Worm (Caenorhabditis elegans) whole organism, midembryonic: ENCODE data around the gene Y66A7A.9.

Experiments
- T22C8.4 ChIP-seq: fragments of 200-800 bp; sonication (Bioruptor generic); IDR thresholded peaks from 2 replicates; pipeline ENCODE4 v1.3.6; 2022; ENCODE audit warnings: missing genetic modification characterization, missing compliant biosample characterization
- cog-1 ChIP-seq: sonication (generic microtip); optimal IDR thresholded peaks from 2 replicates; lab custom pipeline; 2016; ENCODE audit warnings: missing genetic modification characterization, missing compliant biosample characterization
- flt-1 ChIP-seq: fragments of 200-800 bp; sonication (Bioruptor generic); IDR thresholded peaks from 2 replicates; pipeline ENCODE4 v1.3.6; 2022; ENCODE audit warnings: missing genetic modification characterization, missing compliant biosample characterization
- klf-2 ChIP-seq: fragments of 200-800 bp; sonication (Bioruptor generic); conservative IDR thresholded peaks from 2 replicates; pipeline ENCODE4 v1.3.6; 2022; ENCODE audit warnings: missing genetic modification reagents, missing genetic modification characterization, missing compliant biosample characterization
- med-1 ChIP-seq: sonication (generic microtip); optimal IDR thresholded peaks from 2 replicates; lab custom pipeline; 2017; ENCODE audit warnings: missing genetic modification characterization, mild to moderate bottlenecking, missing compliant biosample characterization, antibody characterized with exemption, missing genetic modification reagents; ENCODE audit not compliant: insufficient read depth
- ref-1 ChIP-seq: fragments of 200-800 bp; sonication (Bioruptor generic); conservative IDR thresholded peaks from 2 replicates; pipeline ENCODE4 v1.3.6; 2022; ENCODE audit warnings: missing genetic modification reagents, missing genetic modification characterization, missing compliant biosample characterization
- tab-1 ChIP-seq: fragments of 200-800 bp; sonication (Bioruptor generic); IDR thresholded peaks from 2 replicates; pipeline ENCODE4 v1.3.6; 2022; ENCODE audit warnings: missing genetic modification characterization, missing compliant biosample characterization
- ztf-23 ChIP-seq: fragments of 200-800 bp; sonication (Bioruptor generic); IDR thresholded peaks from 2 replicates; pipeline ENCODE4 v1.3.6; 2022; ENCODE audit warnings: missing genetic modification reagents, missing genetic modification characterization, missing compliant biosample characterization
- ztf-29 ChIP-seq: fragments of 200-800 bp; sonication (Bioruptor generic); IDR thresholded peaks from 2 replicates; pipeline ENCODE4 v1.3.6; 2022; ENCODE audit warnings: missing genetic modification reagents, missing genetic modification characterization, missing compliant biosample characterization

Gene Y66A7A.9

ce11 chrIII:11611618-11612247, 538 bp downstream of the Y66A7A.9 start:
- TF ChIP-seq T22C8.4 (GFP tag; lab: Robert Waterston, UW) (no peak), cog-1 (tag; lab: Kevin White, UChicago) (no peak), med-1 (GFP tag; lab: Kevin White, UChicago) (no peak), ref-1 (GFP tag; lab: Robert Waterston, UW) (no peak), klf-2 (no peak), ztf-29 (GFP tag; lab: Robert Waterston, UW) (no peak), ztf-23 (GFP tag; lab: Robert Waterston, UW) (no peak), flt-1 (GFP tag; lab: Robert Waterston, UW) (no peak), tab-1 (GFP tag; lab: Robert Waterston, UW) (no peak)

ce11 chrIII:11609568-11609967, 2.7 kb downstream of the Y66A7A.9 start, which contains the start of gene Y66D12A.30:
Gene Y66D12A.30, plus strand, starts transcription at chrIII:11609868.
- TF ChIP-seq klf-2 (no peak), flt-1 (GFP tag; lab: Robert Waterston, UW) (no peak), ztf-29 (GFP tag; lab: Robert Waterston, UW) (no peak), T22C8.4 (GFP tag; lab: Robert Waterston, UW) (no peak), med-1 (GFP tag; lab: Kevin White, UChicago) (no peak), cog-1 (tag; lab: Kevin White, UChicago) (no peak), ref-1 (GFP tag; lab: Robert Waterston, UW) (no peak), tab-1 (GFP tag; lab: Robert Waterston, UW) (no peak), ztf-23 (GFP tag; lab: Robert Waterston, UW) (no peak)

ce11 chrIII:11607870-11608269, 4.4 kb downstream of the Y66A7A.9 start, which contains the start of gene Y66D12A.1:
Gene Y66D12A.1, plus strand, starts transcription at chrIII:11608170.
- TF ChIP-seq tab-1 (GFP tag; lab: Robert Waterston, UW) (no peak), klf-2 (no peak), cog-1 (tag; lab: Kevin White, UChicago) (no peak), ztf-23 (GFP tag; lab: Robert Waterston, UW) (no peak), ref-1 (GFP tag; lab: Robert Waterston, UW) (no peak), ztf-29 (GFP tag; lab: Robert Waterston, UW) (no peak), T22C8.4 (GFP tag; lab: Robert Waterston, UW) (no peak), med-1 (GFP tag; lab: Kevin White, UChicago) (no peak)

- TF ChIP-seq ref-1 (GFP tag; lab: Robert Waterston, UW) (no peak), T22C8.4 (GFP tag; lab: Robert Waterston, UW) (peak; percentile 77)
Observed at ce11 chrIII:11592096-11592495, 20.2 kb downstream of the Y66A7A.9 start.

ce11 chrIII:11590255-11590654, 22.0 kb downstream of the Y66A7A.9 start:
- TF ChIP-seq flt-1 (GFP tag; lab: Robert Waterston, UW) (no peak), klf-2 (no peak), ztf-29 (GFP tag; lab: Robert Waterston, UW) (no peak), med-1 (GFP tag; lab: Kevin White, UChicago) (no peak), ztf-23 (GFP tag; lab: Robert Waterston, UW) (no peak), cog-1 (tag; lab: Kevin White, UChicago) (no peak), tab-1 (GFP tag; lab: Robert Waterston, UW) (no peak), ref-1 (GFP tag; lab: Robert Waterston, UW) (no peak)

- no peak for TF ChIP-seq ztf-23 (GFP tag; lab: Robert Waterston, UW)
- no peak for TF ChIP-seq tab-1 (GFP tag; lab: Robert Waterston, UW)
- no peak for TF ChIP-seq med-1 (GFP tag; lab: Kevin White, UChicago)
- TF ChIP-seq klf-2: no peak
- TF ChIP-seq ztf-29 (GFP tag; lab: Robert Waterston, UW): no peak
- TF ChIP-seq cog-1 (tag; lab: Kevin White, UChicago): no peak
- TF ChIP-seq flt-1 (GFP tag; lab: Robert Waterston, UW): no peak
- TF ChIP-seq T22C8.4 (GFP tag; lab: Robert Waterston, UW): no peak
- TF ChIP-seq ref-1 (GFP tag; lab: Robert Waterston, UW): no peak
Observed at ce11 chrIII:11589311-11589710, 23.0 kb downstream of the Y66A7A.9 start.

ce11 chrIII:11588911-11589310, 23.4 kb downstream of the Y66A7A.9 start, which contains the start of gene Y66D12A.3:
Gene Y66D12A.3, plus strand, starts transcription at chrIII:11589211.
- TF ChIP-seq ref-1 (GFP tag; lab: Robert Waterston, UW): no peak
- no peak for TF ChIP-seq flt-1 (GFP tag; lab: Robert Waterston, UW)
- TF ChIP-seq ztf-29 (GFP tag; lab: Robert Waterston, UW): no peak
- TF ChIP-seq med-1 (GFP tag; lab: Kevin White, UChicago): no peak
- TF ChIP-seq tab-1 (GFP tag; lab: Robert Waterston, UW): no peak
- no peak for TF ChIP-seq klf-2
- no peak for TF ChIP-seq T22C8.4 (GFP tag; lab: Robert Waterston, UW)
- TF ChIP-seq cog-1 (tag; lab: Kevin White, UChicago): no peak

- no peak for TF ChIP-seq ztf-29 (GFP tag; lab: Robert Waterston, UW)
- TF ChIP-seq klf-2: no peak
- no peak for TF ChIP-seq tab-1 (GFP tag; lab: Robert Waterston, UW)
- no peak for TF ChIP-seq flt-1 (GFP tag; lab: Robert Waterston, UW)
- no peak for TF ChIP-seq ztf-23 (GFP tag; lab: Robert Waterston, UW)
- TF ChIP-seq cog-1 (tag; lab: Kevin White, UChicago): no peak
- no peak for TF ChIP-seq med-1 (GFP tag; lab: Kevin White, UChicago)
- no peak for TF ChIP-seq T22C8.4 (GFP tag; lab: Robert Waterston, UW)
- no peak for TF ChIP-seq ref-1 (GFP tag; lab: Robert Waterston, UW)
Observed at ce11 chrIII:11582569-11582968, 29.7 kb downstream of the Y66A7A.9 start.

ce11 chrIII:11581372-11581771, 30.9 kb downstream of the Y66A7A.9 start, which contains the start of the genes Y66D12A.6 and ceh-92:
Gene Y66D12A.6, minus strand, starts transcription at chrIII:11581402.
Gene ceh-92, plus strand, starts transcription at chrIII:11581600.
- TF ChIP-seq med-1 (GFP tag; lab: Kevin White, UChicago): no peak
- TF ChIP-seq ref-1 (GFP tag; lab: Robert Waterston, UW): no peak
- TF ChIP-seq ztf-29 (GFP tag; lab: Robert Waterston, UW): no peak
- TF ChIP-seq tab-1 (GFP tag; lab: Robert Waterston, UW): no peak
- no peak for TF ChIP-seq cog-1 (tag; lab: Kevin White, UChicago)
- TF ChIP-seq flt-1 (GFP tag; lab: Robert Waterston, UW): no peak
- no peak for TF ChIP-seq klf-2
- TF ChIP-seq T22C8.4 (GFP tag; lab: Robert Waterston, UW): no peak
- no peak for TF ChIP-seq ztf-23 (GFP tag; lab: Robert Waterston, UW)
